Worm (Caenorhabditis elegans) whole organism, early embryonic: Measurements from ENCODE around the gene math-21.

Experiments used
- B0310.2 ChIP-seq: sonication (generic microtip); optimal IDR thresholded peaks from 2 replicates; lab custom pipeline; 2016; ENCODE audit warnings: mild to moderate bottlenecking, missing genetic modification characterization, missing compliant biosample characterization
- F13C5.2 ChIP-seq: sonication (generic microtip); optimal IDR thresholded peaks from 2 replicates; lab custom pipeline; 2017; ENCODE audit warnings: mild to moderate bottlenecking, missing genetic modification characterization, inconsistent platforms, missing compliant biosample characterization
- aly-1 ChIP-seq: sonication (generic microtip); optimal IDR thresholded peaks from 2 replicates; lab custom pipeline; 2016; ENCODE audit warnings: missing genetic modification characterization, missing compliant biosample characterization
- ama-1 ChIP-seq: fragments of 150-350 bp; optimal IDR thresholded peaks from 2 replicates; lab custom pipeline; 2014
- ceh-36 ChIP-seq: sonication (generic microtip); optimal IDR thresholded peaks from 2 replicates; lab custom pipeline; 2016; ENCODE audit warnings: missing genetic modification characterization, inconsistent platforms, missing compliant biosample characterization
- ets-7 ChIP-seq: sonication (generic microtip); optimal IDR thresholded peaks from 2 replicates; lab custom pipeline; 2016; ENCODE audit warnings: missing genotype, missing genetic modification characterization, missing compliant biosample characterization
- flt-1 ChIP-seq: fragments of 200-800 bp; sonication (Bioruptor generic); IDR thresholded peaks from 2 replicates; pipeline ENCODE4 v1.3.6; 2022; ENCODE audit warnings: missing genetic modification characterization, missing compliant biosample characterization
- hnd-1 ChIP-seq: sonication (generic microtip); optimal IDR thresholded peaks from 2 replicates; lab custom pipeline; 2016; ENCODE audit warnings: missing genetic modification characterization, missing compliant biosample characterization
- pes-1 ChIP-seq: fragments of 200-800 bp; sonication (Bioruptor generic); IDR thresholded peaks from 2 replicates; pipeline ENCODE4 v1.3.6; 2022; ENCODE audit warnings: missing genetic modification reagents, missing genetic modification characterization, missing compliant biosample characterization
- sea-1 ChIP-seq: fragments of 200-800 bp; sonication (Bioruptor generic); conservative IDR thresholded peaks from 2 replicates; pipeline ENCODE4 v1.3.6; 2022; ENCODE audit warnings: missing genetic modification characterization, missing compliant biosample characterization
- tbx-11 ChIP-seq: fragments of 200-800 bp; sonication (Bioruptor generic); IDR thresholded peaks from 2 replicates; pipeline ENCODE4 v1.3.6; 2022; ENCODE audit warnings: missing genetic modification characterization, missing compliant biosample characterization
- tra-4 ChIP-seq: sonication (generic microtip); optimal IDR thresholded peaks from 2 replicates; lab custom pipeline; 2017; ENCODE audit warnings: missing genetic modification characterization, missing compliant biosample characterization

ce11 chrII:2013856-2014255, 20.0 kb downstream of the math-21 start:
- TF ChIP-seq ama-1 (lab: Kevin White, UChicago) = no peak
- TF ChIP-seq ets-7 = no peak
- TF ChIP-seq tra-4 (tag; lab: Kevin White, UChicago) = no peak
- no peak for TF ChIP-seq pes-1 (GFP tag; lab: Robert Waterston, UW)
- no peak for TF ChIP-seq aly-1 (tag; lab: Kevin White, UChicago)
- TF ChIP-seq flt-1 (GFP tag; lab: Robert Waterston, UW) = no peak
- TF ChIP-seq B0310.2 = no peak
- no peak for TF ChIP-seq sea-1 (GFP tag; lab: Robert Waterston, UW)
- no peak for TF ChIP-seq tbx-11 (GFP tag; lab: Robert Waterston, UW)
- no peak for TF ChIP-seq ceh-36 (tag; lab: Kevin White, UChicago)
- TF ChIP-seq hnd-1 (tag; lab: Kevin White, UChicago) = no peak
- no peak for TF ChIP-seq F13C5.2 (tag; lab: Kevin White, UChicago)
